Worm (Caenorhabditis elegans) whole organism, early embryonic: ENCODE results near the gene clec-252.

Source experiments
- B0310.2 ChIP-seq: sonication (generic microtip); optimal IDR thresholded peaks from 2 replicates; lab custom pipeline; 2016; ENCODE audit warnings: mild to moderate bottlenecking, missing genetic modification characterization, missing compliant biosample characterization
- aly-1 ChIP-seq: sonication (generic microtip); optimal IDR thresholded peaks from 2 replicates; lab custom pipeline; 2016; ENCODE audit warnings: missing genetic modification characterization, missing compliant biosample characterization
- ama-1 ChIP-seq: fragments of 150-350 bp; optimal IDR thresholded peaks from 2 replicates; lab custom pipeline; 2014
- ceh-13 ChIP-seq: fragments of 200-800 bp; sonication (Bioruptor generic); optimal IDR thresholded peaks from 2 replicates; lab custom pipeline; 2018; ENCODE audit warnings: mild to moderate bottlenecking, missing genetic modification characterization, missing compliant biosample characterization
- ceh-36 ChIP-seq: sonication (generic microtip); optimal IDR thresholded peaks from 2 replicates; lab custom pipeline; 2016; ENCODE audit warnings: missing genetic modification characterization, inconsistent platforms, missing compliant biosample characterization
- ets-7 ChIP-seq: sonication (generic microtip); optimal IDR thresholded peaks from 2 replicates; lab custom pipeline; 2016; ENCODE audit warnings: missing genotype, missing genetic modification characterization, missing compliant biosample characterization
- flt-1 ChIP-seq: fragments of 200-800 bp; sonication (Bioruptor generic); IDR thresholded peaks from 2 replicates; pipeline ENCODE4 v1.3.6; 2022; ENCODE audit warnings: missing genetic modification characterization, missing compliant biosample characterization
- hmbx-1 ChIP-seq: sonication (generic microtip); optimal IDR thresholded peaks from 2 replicates; lab custom pipeline; 2016; ENCODE audit warnings: mild to moderate bottlenecking, missing genetic modification characterization, missing compliant biosample characterization
- hmg-4 ChIP-seq: fragments of 200-800 bp; sonication (Bioruptor generic); optimal IDR thresholded peaks from 2 replicates; lab custom pipeline; 2018; ENCODE audit warnings: mild to moderate bottlenecking, missing genetic modification characterization, missing compliant biosample characterization
- hnd-1 ChIP-seq: sonication (generic microtip); optimal IDR thresholded peaks from 2 replicates; lab custom pipeline; 2016; ENCODE audit warnings: missing genetic modification characterization, missing compliant biosample characterization
- pes-1 ChIP-seq: fragments of 200-800 bp; sonication (Bioruptor generic); IDR thresholded peaks from 2 replicates; pipeline ENCODE4 v1.3.6; 2022; ENCODE audit warnings: missing genetic modification reagents, missing genetic modification characterization, missing compliant biosample characterization
- scrt-1 ChIP-seq: fragments of 200-800 bp; sonication (Bioruptor generic); IDR thresholded peaks from 2 replicates; pipeline ENCODE4 v1.3.6; 2022; ENCODE audit warnings: missing genetic modification characterization, missing compliant biosample characterization
- sea-1 ChIP-seq: fragments of 200-800 bp; sonication (Bioruptor generic); conservative IDR thresholded peaks from 2 replicates; pipeline ENCODE4 v1.3.6; 2022; ENCODE audit warnings: missing genetic modification characterization, missing compliant biosample characterization
- tbx-11 ChIP-seq: fragments of 200-800 bp; sonication (Bioruptor generic); IDR thresholded peaks from 2 replicates; pipeline ENCODE4 v1.3.6; 2022; ENCODE audit warnings: missing genetic modification characterization, missing compliant biosample characterization
- tbx-37 ChIP-seq: fragments of 200-800 bp; sonication (Bioruptor generic); conservative IDR thresholded peaks from 2 replicates; pipeline ENCODE4 v1.3.6; 2022; ENCODE audit warnings: missing genetic modification reagents, missing genetic modification characterization, missing compliant biosample characterization
- tra-4 ChIP-seq: sonication (generic microtip); optimal IDR thresholded peaks from 2 replicates; lab custom pipeline; 2017; ENCODE audit warnings: missing genetic modification characterization, missing compliant biosample characterization

The clec-252 gene

DNA sequence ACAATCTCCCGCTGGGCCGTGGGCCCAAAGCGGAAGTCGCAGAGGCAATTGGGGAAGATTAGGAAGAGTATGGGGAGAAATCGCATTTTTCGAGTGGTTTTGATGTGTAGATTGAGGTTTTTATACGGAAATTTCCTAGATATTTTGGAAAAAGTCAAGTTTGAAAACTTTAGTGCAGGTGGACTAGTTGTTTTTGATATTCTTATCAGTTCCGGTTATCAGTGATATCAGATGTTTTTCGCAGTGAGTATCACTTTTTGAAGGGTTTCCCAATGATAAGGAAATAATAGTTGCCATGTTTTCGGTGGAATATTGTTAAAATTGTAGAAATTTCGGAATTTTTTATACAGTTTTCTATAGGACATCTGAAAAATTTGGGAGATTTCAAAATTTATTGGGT lies 14.2 kb downstream of the clec-252 start, which contains the start of gene scl-20:
Gene scl-20 (minus strand): TSS at position 101 of the 400 bp plus-strand sequence.
- TF ChIP-seq pes-1 (GFP tag; lab: Robert Waterston, UW) (no peak), hnd-1 (tag; lab: Kevin White, UChicago) (no peak), ceh-13 (GFP tag; lab: Kevin White, UChicago) (no peak), tbx-37 (no peak), ceh-36 (no peak), scrt-1 (GFP tag; lab: Robert Waterston, UW) (no peak), ama-1 (lab: Kevin White, UChicago) (no peak)

ce11 chrV:18733942-18734341 lies 14.7 kb downstream of the clec-252 start:
- peak; percentile 88 for TF ChIP-seq ceh-36
- TF ChIP-seq hmbx-1 (tag; lab: Kevin White, UChicago), result no peak

DNA sequence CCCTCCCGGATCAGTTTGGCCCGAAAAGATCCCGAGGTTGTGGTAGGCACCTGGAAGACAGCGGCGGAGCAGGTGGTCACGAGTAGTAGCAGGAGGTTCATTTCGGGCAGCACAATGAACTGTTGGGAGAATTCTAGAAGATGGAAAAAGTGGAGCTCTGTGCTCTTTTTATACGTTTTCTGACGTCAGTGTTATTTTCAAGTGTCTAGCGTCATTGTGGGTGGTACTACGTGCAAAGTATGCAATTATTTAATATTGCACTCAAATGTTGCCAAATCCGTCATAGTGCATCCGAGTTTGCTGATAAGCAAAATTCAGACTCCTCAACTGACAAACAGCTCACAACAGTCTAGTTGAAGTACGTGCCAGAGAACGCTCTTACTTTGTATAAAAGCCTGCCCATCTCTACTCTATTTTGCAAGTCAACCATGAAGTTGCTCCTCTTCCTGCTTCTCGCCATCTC lies 17.0 kb downstream of the clec-252 start, which contains the start of the genes asp-18 and scl-19:
Gene asp-18 (minus strand): TSS at position 101 of the 463 bp plus-strand sequence.
Gene scl-19 (plus strand): TSS at position 413 of the 463 bp plus-strand sequence.
- TF ChIP-seq hmbx-1 (tag; lab: Kevin White, UChicago), result no peak
- TF ChIP-seq aly-1, result no peak
- TF ChIP-seq hnd-1 (tag; lab: Kevin White, UChicago), result no peak

DNA sequence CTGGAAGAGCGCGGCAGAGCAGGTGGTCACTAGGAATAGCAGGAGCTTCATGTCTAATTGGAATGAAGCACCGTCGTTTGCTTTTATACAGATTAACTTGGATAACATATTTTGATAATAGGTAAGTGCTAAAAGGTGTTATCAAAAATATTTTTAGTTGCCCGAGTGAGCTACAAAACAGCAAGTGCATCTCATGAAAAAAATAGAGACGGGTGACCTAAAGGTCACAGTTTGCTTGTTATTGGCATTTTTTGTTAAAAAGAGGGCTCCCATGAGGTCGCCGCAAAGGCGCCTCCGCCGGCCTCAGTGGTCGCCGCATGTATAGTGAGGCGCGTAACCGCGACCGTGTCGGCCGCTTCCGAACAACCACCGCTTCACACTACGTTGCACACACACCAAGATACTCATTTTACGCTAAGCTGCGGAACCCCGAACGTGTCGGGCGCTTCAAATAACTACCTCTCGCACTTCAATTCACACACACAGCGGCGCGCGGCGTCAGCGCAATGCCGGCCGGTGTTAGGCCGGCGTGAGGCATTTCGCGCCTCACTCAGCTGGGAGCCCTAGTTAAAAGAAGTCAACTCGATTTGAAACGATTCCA lies 19.2 kb downstream of the clec-252 start, which contains the start of gene asp-19:
Gene asp-19 (minus strand): TSS at position 51 of the 601 bp plus-strand sequence.
- TF ChIP-seq pes-1 (GFP tag; lab: Robert Waterston, UW) (no peak), flt-1 (GFP tag; lab: Robert Waterston, UW) (no peak), ceh-36 (no peak), tbx-11 (GFP tag; lab: Robert Waterston, UW) (no peak), sea-1 (GFP tag; lab: Robert Waterston, UW) (no peak)

DNA sequence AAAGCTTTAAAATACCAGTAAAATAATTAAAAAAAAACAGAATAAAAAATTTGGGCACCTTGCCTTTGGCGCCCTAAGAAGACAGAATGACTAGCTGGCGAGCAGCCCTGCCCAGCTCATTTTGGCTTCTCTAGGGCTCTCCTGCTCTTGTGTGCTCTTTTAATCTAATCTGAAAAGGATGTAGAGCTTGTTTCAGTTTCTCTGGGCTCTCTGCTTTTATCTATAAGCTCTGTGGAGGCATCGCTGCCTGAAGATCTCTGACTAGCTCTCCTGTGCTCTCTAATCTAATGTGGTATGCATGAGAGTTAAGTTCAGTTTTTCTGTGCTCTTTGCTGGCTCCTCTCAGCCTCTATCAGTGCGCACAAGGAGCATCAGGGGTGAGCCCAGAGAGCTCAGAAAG lies 22.8 kb downstream of the clec-252 start:
- no peak for TF ChIP-seq hmg-4 (GFP tag; lab: Kevin White, UChicago)
- no peak for TF ChIP-seq ets-7
- TF ChIP-seq hnd-1 (tag; lab: Kevin White, UChicago), result no peak
- TF ChIP-seq aly-1, result no peak
- no peak for TF ChIP-seq tbx-37
- TF ChIP-seq B0310.2 (tag; lab: Kevin White, UChicago), result no peak
- no peak for TF ChIP-seq tbx-11 (GFP tag; lab: Robert Waterston, UW)
- no peak for TF ChIP-seq tra-4
- no peak for TF ChIP-seq sea-1 (GFP tag; lab: Robert Waterston, UW)
- TF ChIP-seq pes-1 (GFP tag; lab: Robert Waterston, UW), result no peak
- no peak for TF ChIP-seq scrt-1 (GFP tag; lab: Robert Waterston, UW)
- TF ChIP-seq ceh-13 (GFP tag; lab: Kevin White, UChicago), result no peak

- TF ChIP-seq tbx-11 (GFP tag; lab: Robert Waterston, UW), result peak; percentile 41; the same call in 1 of the 2 replicates
- TF ChIP-seq sea-1 (GFP tag; lab: Robert Waterston, UW), result 0 out of 2 replicates have a peak, but pooled peaks have one; percentile 46
Measured at ce11 chrV:18724810-18725209, 23.8 kb downstream of the clec-252 start.

ce11 chrV:18724076-18724475 lies 24.6 kb downstream of the clec-252 start:
- TF ChIP-seq tra-4, result no peak
- TF ChIP-seq hmbx-1 (tag; lab: Kevin White, UChicago), result no peak
- TF ChIP-seq B0310.2 (tag; lab: Kevin White, UChicago), result no peak
- TF ChIP-seq ama-1 (lab: Kevin White, UChicago), result no peak

- TF ChIP-seq tbx-11 (GFP tag; lab: Robert Waterston, UW) (0 out of 2 replicates have a peak, but pooled peaks have one; percentile 58), ceh-36 (no peak), pes-1 (GFP tag; lab: Robert Waterston, UW) (no peak), aly-1 (no peak), ets-7 (no peak), hmg-4 (GFP tag; lab: Kevin White, UChicago) (peak; percentile 23), hnd-1 (tag; lab: Kevin White, UChicago) (peak; percentile 45), tbx-37 (no peak), ceh-13 (GFP tag; lab: Kevin White, UChicago) (peak; percentile 72), sea-1 (GFP tag; lab: Robert Waterston, UW) (no peak), scrt-1 (GFP tag; lab: Robert Waterston, UW) (no peak), tra-4 (no peak), flt-1 (GFP tag; lab: Robert Waterston, UW) (peak; percentile 68; the same call in 1 of the 2 replicates), B0310.2 (tag; lab: Kevin White, UChicago) (no peak)
Measured at ce11 chrV:18723604-18724003, 25.0 kb downstream of the clec-252 start.

DNA sequence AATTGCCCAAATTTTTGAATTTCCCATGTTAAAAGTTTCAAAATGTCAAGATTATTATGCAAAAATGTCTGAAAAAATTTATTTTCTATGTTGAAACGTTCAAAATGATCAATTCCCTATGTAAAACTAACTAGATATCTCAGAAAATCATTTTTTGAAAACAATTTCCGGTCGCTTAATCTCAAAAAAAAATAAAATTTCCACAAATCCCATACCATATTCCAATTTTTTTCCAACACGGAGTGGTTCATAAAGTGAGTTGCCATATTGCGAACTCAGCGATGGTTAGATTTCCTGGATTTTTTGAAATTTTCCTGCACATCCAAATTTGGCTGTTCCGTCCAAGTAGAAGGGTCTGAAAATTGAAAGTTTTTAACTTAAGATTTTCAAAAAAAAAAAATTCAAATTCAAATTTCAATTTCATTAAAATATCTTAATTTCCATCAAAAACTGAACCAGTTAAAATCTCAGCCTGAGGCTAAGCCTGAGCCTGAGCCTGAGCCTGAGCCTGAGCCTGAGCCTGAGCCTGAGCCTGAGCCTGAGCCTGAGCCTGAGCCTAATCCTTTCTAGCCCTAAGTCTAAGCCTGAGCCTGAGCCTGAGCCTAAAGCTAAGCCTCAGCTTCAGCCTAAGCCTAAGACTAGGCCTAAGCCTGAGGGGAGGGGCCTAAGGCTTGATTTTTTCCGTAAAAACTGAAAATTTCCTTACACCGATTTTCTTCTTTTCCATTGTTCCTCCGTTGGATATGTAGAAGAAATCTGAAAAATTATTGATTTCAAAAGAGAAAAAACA lies 25.9 kb downstream of the clec-252 start:
- TF ChIP-seq ceh-13 (GFP tag; lab: Kevin White, UChicago), result no peak
- TF ChIP-seq aly-1, result no peak
- TF ChIP-seq ceh-36, result peak; percentile 57
- TF ChIP-seq hmg-4 (GFP tag; lab: Kevin White, UChicago), result no peak
- TF ChIP-seq flt-1 (GFP tag; lab: Robert Waterston, UW), result peak; percentile 52
- TF ChIP-seq hmbx-1 (tag; lab: Kevin White, UChicago), result no peak
- TF ChIP-seq hnd-1 (tag; lab: Kevin White, UChicago), result no peak
- no peak for TF ChIP-seq scrt-1 (GFP tag; lab: Robert Waterston, UW)
